Fruit fly (Drosophila melanogaster) whole organism, embryonic: ENCODE data around the gene CG13694.

Experiments used
- Adf1 ChIP-seq: fragments of 200-800 bp; sonication (Bioruptor generic); IDR thresholded peaks from 2 replicates; pipeline ENCODE4 v1.3.6; 2022; ENCODE audit warnings: missing biosample characterization, missing genetic modification characterization
- Aef1 ChIP-seq: fragments of 200-800 bp; sonication (Bioruptor generic); IDR thresholded peaks from 3 replicates; pipeline ENCODE4 v1.3.6; 2022; ENCODE audit warnings: missing biosample characterization, missing genetic modification characterization
- B-H1 ChIP-seq: fragments of 200-800 bp; sonication (Bioruptor generic); IDR thresholded peaks from 3 replicates; pipeline ENCODE4 v1.3.6; 2022; ENCODE audit warnings: missing biosample characterization, missing genetic modification characterization
- B-H2 ChIP-seq: fragments of 200-800 bp; sonication (Bioruptor generic); optimal IDR thresholded peaks from 2 replicates; lab custom pipeline; 2018; ENCODE audit warnings: missing biosample characterization, mild to moderate bottlenecking, missing genetic modification characterization
- BEAF-32 ChIP-seq: fragments of 200-800 bp; sonication (Bioruptor generic); optimal IDR thresholded peaks from 3 replicates; lab custom pipeline; 2017; ENCODE audit warnings: missing biosample characterization, missing genetic modification characterization, mild to moderate bottlenecking, moderate library complexity, missing genetic modification reagents
- CG10274 ChIP-seq: fragments of 200-800 bp; sonication (Bioruptor generic); optimal IDR thresholded peaks from 3 replicates; lab custom pipeline; 2017; ENCODE audit warnings: missing biosample characterization, mild to moderate bottlenecking, missing genetic modification characterization
- CG11398 ChIP-seq: fragments of 200-800 bp; sonication (Bioruptor generic); optimal IDR thresholded peaks from 2 replicates; lab custom pipeline; 2016; ENCODE audit warnings: missing biosample characterization, missing genetic modification characterization
- CG15514 ChIP-seq: fragments of 200-800 bp; sonication (Bioruptor generic); optimal IDR thresholded peaks from 3 replicates; lab custom pipeline; 2017; ENCODE audit warnings: missing biosample characterization, missing genetic modification characterization, mild to moderate bottlenecking, moderate library complexity, missing genetic modification reagents
- CG15601 ChIP-seq: fragments of 200-800 bp; sonication (Bioruptor generic); optimal IDR thresholded peaks from 3 replicates; lab custom pipeline; 2019; ENCODE audit warnings: missing biosample characterization, mild to moderate bottlenecking, missing genetic modification characterization, moderate library complexity
- CG16815 ChIP-seq: fragments of 200-800 bp; sonication (Bioruptor generic); optimal IDR thresholded peaks from 3 replicates; lab custom pipeline; 2017; ENCODE audit warnings: missing biosample characterization, mild to moderate bottlenecking, missing genetic modification characterization
- CG17912 ChIP-seq: fragments of 200-800 bp; sonication (Bioruptor generic); optimal IDR thresholded peaks from 2 replicates; lab custom pipeline; 2018; ENCODE audit warnings: missing biosample characterization, mild to moderate bottlenecking, missing genetic modification characterization
- CG2712 ChIP-seq: fragments of 200-800 bp; optimal IDR thresholded peaks from 3 replicates; lab custom pipeline; 2019; ENCODE audit warnings: missing biosample characterization, mild to moderate bottlenecking, missing genetic modification characterization, moderate library complexity
- CG32532 ChIP-seq: fragments of 200-800 bp; sonication (Bioruptor generic); IDR thresholded peaks from 2 replicates; pipeline ENCODE4 v1.3.6; 2022; ENCODE audit warnings: missing biosample characterization, missing genetic modification characterization
- CG32772 ChIP-seq: fragments of 200-800 bp; sonication (Bioruptor generic); IDR thresholded peaks from 2 replicates; pipeline ENCODE4 v1.3.6; 2022; ENCODE audit warnings: missing biosample characterization, missing genetic modification characterization
- CG3726 ChIP-seq: fragments of 200-800 bp; sonication (Bioruptor generic); IDR thresholded peaks from 3 replicates; pipeline ENCODE4, ENCODE4 v1.3.6; 2022; ENCODE audit warnings: missing biosample characterization, missing genetic modification characterization
- CG5180 ChIP-seq: fragments of 200-800 bp; sonication (Bioruptor generic); optimal IDR thresholded peaks from 3 replicates; lab custom pipeline; 2017; ENCODE audit warnings: missing biosample characterization, missing genetic modification characterization, mild to moderate bottlenecking, moderate library complexity, missing genetic modification reagents
- CG9609 ChIP-seq: fragments of 200-800 bp; sonication (Bioruptor generic); optimal IDR thresholded peaks from 3 replicates; lab custom pipeline; 2016; ENCODE audit warnings: missing biosample characterization, missing genetic modification characterization
- CG9797 ChIP-seq: fragments of 200-800 bp; sonication (Bioruptor generic); optimal IDR thresholded peaks from 3 replicates; lab custom pipeline; 2018; ENCODE audit warnings: missing biosample characterization, mild to moderate bottlenecking, missing genetic modification characterization
- CG9817 ChIP-seq: fragments of 200-800 bp; sonication (Bioruptor generic); optimal IDR thresholded peaks from 2 replicates; lab custom pipeline; 2018; ENCODE audit warnings: missing biosample characterization, mild to moderate bottlenecking, missing genetic modification characterization, moderate library complexity
- Chrac-16 ChIP-seq: fragments of 200-800 bp; sonication (Bioruptor generic); optimal IDR thresholded peaks from 3 replicates; lab custom pipeline; 2016; ENCODE audit warnings: missing biosample characterization, missing genetic modification characterization
- Ets97D ChIP-seq: fragments of 200-800 bp; sonication (Bioruptor generic); optimal IDR thresholded peaks from 3 replicates; lab custom pipeline; 2016; ENCODE audit warnings: missing biosample characterization, missing genetic modification characterization
- Hand ChIP-seq: fragments of 200-800 bp; sonication (Bioruptor generic); optimal IDR thresholded peaks from 2 replicates; lab custom pipeline; 2017; ENCODE audit warnings: mild to moderate bottlenecking, missing biosample characterization, missing genetic modification reagents, missing genetic modification characterization
- Hr51 ChIP-seq, 2 experiments: fragments of 200-800 bp; sonication (Bioruptor generic); optimal IDR thresholded peaks; 2 replicates in 1 of 2; 3 replicates in 1 of 2; lab custom pipeline; 2016 to 2018; ENCODE audit warnings: missing biosample characterization in 2 of 2, missing genetic modification characterization in 2 of 2, mild to moderate bottlenecking in 1 of 2, moderate library complexity in 1 of 2
- Hr78 ChIP-seq, 2 experiments: fragments of 200-800 bp in 1 of 2; fragments of >200 bp in 1 of 2; sonication (Bioruptor generic) in 1 of 2; optimal IDR thresholded peaks; 2 replicates each; lab custom pipeline; 2017 to 2019; ENCODE audit warnings: missing biosample characterization in 2 of 2, missing genetic modification characterization in 2 of 2, mild to moderate bottlenecking in 1 of 2, moderate library complexity in 1 of 2
- Max ChIP-seq: fragments of 200-800 bp; sonication (Bioruptor generic); optimal IDR thresholded peaks from 2 replicates; lab custom pipeline; 2016; ENCODE audit warnings: missing biosample characterization, mild to moderate bottlenecking, missing genetic modification characterization
- Nf-YA ChIP-seq: fragments of 200-800 bp; sonication (Bioruptor generic); IDR thresholded peaks from 2 replicates; pipeline ENCODE4 v1.3.6; 2022; ENCODE audit warnings: missing biosample characterization, missing genetic modification characterization
- Oaz ChIP-seq: fragments of 200-800 bp; sonication (Bioruptor generic); IDR thresholded peaks from 2 replicates; pipeline ENCODE4 v1.3.6; 2022; ENCODE audit warnings: missing biosample characterization, missing genetic modification characterization
- Opbp ChIP-seq: fragments of 200-800 bp; sonication (Bioruptor generic); IDR thresholded peaks from 3 replicates; pipeline ENCODE4 v1.3.6; 2022; ENCODE audit warnings: missing biosample characterization, missing genetic modification characterization; ENCODE audit not compliant: partially characterized antibody
- Sox100B ChIP-seq: fragments of 200-800 bp; sonication (Bioruptor generic); optimal IDR thresholded peaks from 3 replicates; lab custom pipeline; 2018; ENCODE audit warnings: missing biosample characterization, mild to moderate bottlenecking, missing genetic modification characterization
- Sry-β ChIP-seq: fragments of 200-800 bp; sonication (Bioruptor generic); optimal IDR thresholded peaks from 2 replicates; lab custom pipeline; 2018; ENCODE audit warnings: missing biosample characterization, mild to moderate bottlenecking, missing genetic modification characterization, moderate library complexity
- Usf ChIP-seq: fragments of 200-800 bp; sonication (Bioruptor generic); optimal IDR thresholded peaks from 2 replicates; lab custom pipeline; 2017; ENCODE audit warnings: missing genotype, missing biosample characterization, missing genetic modification characterization
- ato ChIP-seq: fragments of 200-800 bp; sonication (Bioruptor generic); IDR thresholded peaks from 2 replicates; pipeline ENCODE4 v1.3.6; 2022; ENCODE audit warnings: missing biosample characterization, missing genetic modification characterization; ENCODE audit not compliant: partially characterized antibody
- da ChIP-seq: fragments of 200-800 bp; sonication (Bioruptor generic); optimal IDR thresholded peaks from 2 replicates; lab custom pipeline; 2016; ENCODE audit warnings: missing biosample characterization, missing genetic modification characterization
- dimm ChIP-seq: fragments of 200-800 bp; sonication (Bioruptor generic); IDR thresholded peaks from 2 replicates; pipeline ENCODE4 v1.3.6; 2022; ENCODE audit warnings: missing biosample characterization, missing genetic modification characterization
- dpn ChIP-seq, 2 experiments: fragments of 200-800 bp; sonication (Bioruptor generic); optimal IDR thresholded peaks; 3 replicates each; lab custom pipeline; 2016; ENCODE audit warnings: missing biosample characterization in 2 of 2, missing genetic modification characterization in 2 of 2
- fu2 ChIP-seq: fragments of 200-800 bp; sonication (Bioruptor generic); optimal IDR thresholded peaks from 2 replicates; lab custom pipeline; 2016; ENCODE audit warnings: missing biosample characterization, missing genetic modification characterization
- gce ChIP-seq: fragments of 200-800 bp; sonication (Bioruptor generic); IDR thresholded peaks from 3 replicates; pipeline ENCODE4 v1.3.6; 2022; ENCODE audit warnings: missing biosample characterization, missing genetic modification characterization
- kni ChIP-seq: fragments of 200-800 bp; sonication (Bioruptor generic); optimal IDR thresholded peaks from 3 replicates; lab custom pipeline; 2017; ENCODE audit warnings: mild to moderate bottlenecking, missing biosample characterization, missing genetic modification reagents, missing genetic modification characterization
- nom ChIP-seq: fragments of 200-800 bp; sonication (Bioruptor generic); optimal IDR thresholded peaks from 2 replicates; lab custom pipeline; 2017; ENCODE audit warnings: missing biosample characterization, missing genetic modification characterization, mild to moderate bottlenecking, moderate library complexity, missing genetic modification reagents
- p53 ChIP-seq: fragments of 200-800 bp; sonication (Bioruptor generic); optimal IDR thresholded peaks from 2 replicates; lab custom pipeline; 2016; ENCODE audit warnings: missing biosample characterization, missing genetic modification characterization
- pan ChIP-seq, 4 experiments: fragments of >200 bp in 3 of 4; fragments of 200-800 bp in 1 of 4; sonication (Bioruptor generic) in 1 of 4; optimal IDR thresholded peaks in 3 of 4; IDR thresholded peaks in 1 of 4; 2 replicates each; pipeline versions ENCODE4 v1.3.6 to Lab custom; 2017 to 2022; ENCODE audit warnings: missing biosample characterization in 2 of 4, missing genetic modification characterization in 2 of 4, mixed read lengths in 1 of 4
- sna ChIP-seq: fragments of 200-800 bp; sonication (Bioruptor generic); IDR thresholded peaks from 2 replicates; pipeline ENCODE4 v1.3.6; 2022; ENCODE audit warnings: missing biosample characterization, missing genetic modification characterization; ENCODE audit not compliant: partially characterized antibody
- tap ChIP-seq: fragments of 200-800 bp; optimal IDR thresholded peaks from 3 replicates; lab custom pipeline; 2019; ENCODE audit warnings: missing biosample characterization, mild to moderate bottlenecking, missing genetic modification characterization, moderate library complexity
- tin ChIP-seq: fragments of 200-800 bp; sonication (Bioruptor generic); optimal IDR thresholded peaks from 3 replicates; lab custom pipeline; 2016; ENCODE audit warnings: missing biosample characterization, missing genetic modification characterization
- vnd ChIP-seq: fragments of 200-800 bp; sonication (Bioruptor generic); IDR thresholded peaks from 3 replicates; pipeline ENCODE4 v1.3.6; 2022; ENCODE audit warnings: missing biosample characterization, missing genetic modification characterization; ENCODE audit not compliant: partially characterized antibody
- vvl ChIP-seq: fragments of 200-800 bp; sonication (Bioruptor generic); IDR thresholded peaks from 2 replicates; pipeline ENCODE4 v1.3.6; 2022; ENCODE audit warnings: missing biosample characterization, missing genetic modification characterization
- z ChIP-seq: fragments of 200-800 bp; sonication (Bioruptor generic); IDR thresholded peaks from 3 replicates; pipeline ENCODE4 v1.3.6; 2022; ENCODE audit warnings: missing biosample characterization, missing genetic modification characterization

Gene CG13694

dm6 chr2L:131466-132270 is 15.4 kb upstream of the CG13694 start, which contains the start of gene Gs1 (continued):
- TF ChIP-seq z (GFP tag; lab: Robert Waterston, UW) (no peak), fu2 (GFP tag; lab: Kevin White, UChicago) (no peak), Max (GFP tag; lab: Kevin White, UChicago) (no peak), vvl (GFP tag; lab: Robert Waterston, UW) (peak; percentile 59; the same call in 1 of the 2 replicates), pan (optimal IDR thresholded peaks at IDR 0.05; lab: Kevin White, UChicago) (no peak), pan (GFP tag; optimal IDR thresholded peaks at IDR 0.05 in 1 of 2, IDR thresholded peaks at IDR 0.05 in 1 of 2) (peak in 1 of 2 experiments; percentile 29), Nf-YA (no peak), CG3726 (0 out of 3 replicates have a peak, but pooled peaks have one; percentile 5), CG5180 (GFP tag; lab: Kevin White, UChicago) (peak; percentile 10), vnd (GFP tag; lab: Robert Waterston, UW) (no peak), kni (GFP tag; lab: Kevin White, UChicago) (peak; percentile 79), CG17912 (no peak), CG11398 (no peak), B-H2 (GFP tag; lab: Kevin White, UChicago) (peak; percentile 72), gce (GFP tag; lab: Robert Waterston, UW) (no peak), tin (GFP tag; lab: Kevin White, UChicago) (no peak), Ets97D (GFP tag; lab: Kevin White, UChicago) (no peak), da (GFP tag; lab: Kevin White, UChicago) (no peak), Hr51 (GFP tag; optimal IDR thresholded peaks at IDR 0.05; lab: Kevin White, UChicago) (peak in 1 of 2 experiments; percentile 21), CG32772 (no peak), nom (GFP tag; lab: Kevin White, UChicago) (peak; percentile 84), Adf1 (peak; percentile 79), Sry-β (GFP tag; lab: Kevin White, UChicago) (no peak), dpn (GFP tag; optimal IDR thresholded peaks at IDR 0.05; lab: Kevin White, UChicago) (peak; percentile 7 to 29), CG2712 (tag; lab: Kevin White, UChicago) (peak; percentile 30), CG32532 (GFP tag; lab: Robert Waterston, UW) (peak; percentile 60; the same call in 1 of the 2 replicates), Chrac-16 (no peak), Hand (GFP tag; lab: Kevin White, UChicago) (peak; percentile 15), CG16815 (GFP tag; lab: Kevin White, UChicago) (no peak), CG10274 (GFP tag; lab: Kevin White, UChicago) (no peak), Usf (GFP tag; lab: Kevin White, UChicago) (no peak), Sox100B (no peak), CG15601 (no peak), p53 (GFP tag; lab: Kevin White, UChicago) (no peak), Hr78 (GFP tag; optimal IDR thresholded peaks at IDR 0.05; lab: Kevin White, UChicago) (peak in 1 of 2 experiments; percentile 24), CG9797 (no peak), sna (GFP tag; lab: Robert Waterston, UW) (0 out of 2 replicates have a peak, but pooled peaks have one; percentile 53), ato (0 out of 2 replicates have a peak, but pooled peaks have one; percentile 53), Oaz (no peak), Aef1 (GFP tag; lab: Robert Waterston, UW) (no peak), Opbp (GFP tag; lab: Robert Waterston, UW) (0 out of 3 replicates have a peak, but pooled peaks have one; percentile 45), tap (tag; lab: Kevin White, UChicago) (peak; percentile 11), CG9609 (GFP tag; lab: Kevin White, UChicago) (no peak), CG15514 (GFP tag; lab: Kevin White, UChicago) (peak; percentile 44), CG9817 (tag; lab: Kevin White, UChicago) (no peak), BEAF-32 (no peak), dimm (GFP tag; lab: Robert Waterston, UW) (no peak), B-H1 (GFP tag; lab: Robert Waterston, UW) (no peak; the same call in 2 of the 3 replicates)
